Worm (Caenorhabditis elegans) whole organism, early embryonic: ENCODE measurements around the gene cutl-2.

Experiments used
- aly-1 ChIP-seq: sonication (generic microtip); optimal IDR thresholded peaks from 2 replicates; lab custom pipeline; 2016; ENCODE audit warnings: missing genetic modification characterization, missing compliant biosample characterization
- ama-1 ChIP-seq: fragments of 150-350 bp; optimal IDR thresholded peaks from 2 replicates; lab custom pipeline; 2014
- ceh-36 ChIP-seq: sonication (generic microtip); optimal IDR thresholded peaks from 2 replicates; lab custom pipeline; 2016; ENCODE audit warnings: missing genetic modification characterization, inconsistent platforms, missing compliant biosample characterization
- hmbx-1 ChIP-seq: sonication (generic microtip); optimal IDR thresholded peaks from 2 replicates; lab custom pipeline; 2016; ENCODE audit warnings: mild to moderate bottlenecking, missing genetic modification characterization, missing compliant biosample characterization
- hnd-1 ChIP-seq: sonication (generic microtip); optimal IDR thresholded peaks from 2 replicates; lab custom pipeline; 2016; ENCODE audit warnings: missing genetic modification characterization, missing compliant biosample characterization
- scrt-1 ChIP-seq: fragments of 200-800 bp; sonication (Bioruptor generic); IDR thresholded peaks from 2 replicates; pipeline ENCODE4 v1.3.6; 2022; ENCODE audit warnings: missing genetic modification characterization, missing compliant biosample characterization
- tbx-11 ChIP-seq: fragments of 200-800 bp; sonication (Bioruptor generic); IDR thresholded peaks from 2 replicates; pipeline ENCODE4 v1.3.6; 2022; ENCODE audit warnings: missing genetic modification characterization, missing compliant biosample characterization

DNA sequence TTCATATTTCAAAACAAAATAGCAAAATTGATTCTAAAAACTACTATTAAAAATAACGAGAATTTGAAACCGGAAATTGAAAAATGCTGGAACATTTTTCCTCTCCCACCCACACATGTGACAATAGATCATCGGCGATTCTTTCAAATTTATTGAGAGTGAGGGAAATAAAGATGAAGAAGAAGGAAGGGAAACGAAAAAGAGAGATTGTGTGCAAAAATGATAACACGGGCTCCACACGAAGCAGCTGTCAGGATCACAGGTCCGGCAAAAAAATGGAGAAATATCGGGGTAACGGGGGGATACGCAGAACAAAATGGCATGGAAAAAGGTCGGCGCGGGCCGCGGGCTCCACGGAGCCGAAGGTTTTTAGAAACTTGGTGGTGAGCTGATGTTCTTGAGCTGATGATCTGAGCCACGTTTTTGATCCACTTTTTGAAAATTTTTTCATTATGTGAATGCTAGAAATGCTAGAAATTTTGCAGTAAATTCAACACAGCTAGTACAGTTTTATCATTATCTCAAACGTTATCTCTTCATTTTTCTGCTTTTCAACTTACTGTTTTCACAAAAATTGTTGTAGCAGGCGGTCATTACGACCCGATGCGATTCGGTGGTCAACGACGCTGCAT lies 33.3 kb upstream of the cutl-2 start, which contains the start of gene shk-1:
- TF ChIP-seq tbx-11 (GFP tag; lab: Robert Waterston, UW) (no peak), ama-1 (no peak), aly-1 (tag; lab: Kevin White, UChicago) (no peak), ceh-36 (tag; lab: Kevin White, UChicago) (no peak), hnd-1 (tag; lab: Kevin White, UChicago) (no peak), hmbx-1 (no peak), scrt-1 (no peak)
